Fruit fly (Drosophila melanogaster): Measurements from ENCODE around the gene CG12118.

CG12118 gene

dm6 chrX:9196362-9196761 is at the start of gene CG12118:
Gene CG12118 (minus strand): TSS chrX:9196414.
- TF ChIP-seq CG8478 (optimal IDR thresholded peaks at IDR 0.05), result no peak
- TF ChIP-seq CTCF (optimal IDR thresholded peaks at IDR 0.05), result no peak

- TF ChIP-seq CG8478 (optimal IDR thresholded peaks at IDR 0.05) (no peak), CTCF (optimal IDR thresholded peaks at IDR 0.05) (peak in 1 of 2 experiments; percentile 21)
Measured at dm6 chrX:9243417-9243884, 47.2 kb upstream of the CG12118 start, which contains the start of the genes mxc and Larp7. Gene mxc (minus strand): TSS chrX:9243467. Gene Larp7 (plus strand): TSS chrX:9243817.

- TF ChIP-seq CTCF (optimal IDR thresholded peaks at IDR 0.05) (no peak), CG8478 (optimal IDR thresholded peaks at IDR 0.05) (no peak)
Measured at dm6 chrX:9236485-9236884, 40.3 kb upstream of the CG12118 start, which contains the start of gene Ir8a. Gene Ir8a (minus strand): TSS chrX:9236585.

dm6 chrX:9232199-9232598 is 36.0 kb upstream of the CG12118 start, which contains the start of gene CG12121:
Gene CG12121 (minus strand): TSS chrX:9232378.
- no peak for TF ChIP-seq CTCF (optimal IDR thresholded peaks at IDR 0.05)
- no peak for TF ChIP-seq CG8478 (optimal IDR thresholded peaks at IDR 0.05)

- TF ChIP-seq CG8478 (optimal IDR thresholded peaks at IDR 0.05) (no peak), CTCF (optimal IDR thresholded peaks at IDR 0.05) (no peak)
Measured at dm6 chrX:9226837-9227236, 30.6 kb upstream of the CG12118 start, which contains the start of gene Gr8a. Gene Gr8a (plus strand): TSS chrX:9227137.

dm6 chrX:9225137-9225536 is 28.9 kb upstream of the CG12118 start, which contains the start of gene CG15370:
Gene CG15370 (plus strand): TSS chrX:9225437.
- no peak for TF ChIP-seq CTCF (optimal IDR thresholded peaks at IDR 0.05)
- no peak for TF ChIP-seq CG8478 (optimal IDR thresholded peaks at IDR 0.05)

- TF ChIP-seq CG8478 (optimal IDR thresholded peaks at IDR 0.05) (no peak), CTCF (optimal IDR thresholded peaks at IDR 0.05) (no peak)
Measured at dm6 chrX:9224423-9224822, 28.2 kb upstream of the CG12118 start.

- TF ChIP-seq CG8478 (optimal IDR thresholded peaks at IDR 0.05) (no peak), CTCF (optimal IDR thresholded peaks at IDR 0.05) (no peak)
Measured at dm6 chrX:9223182-9223581, 27.0 kb upstream of the CG12118 start, which contains the start of gene t. Gene t (minus strand): TSS chrX:9223257.

- no peak for TF ChIP-seq CG8478 (optimal IDR thresholded peaks at IDR 0.05)
- TF ChIP-seq CTCF (optimal IDR thresholded peaks at IDR 0.05), result no peak
Measured at dm6 chrX:9220434-9220833, 24.2 kb upstream of the CG12118 start.

dm6 chrX:9216572-9216971 is 20.4 kb upstream of the CG12118 start, which contains the start of gene CG15369:
Gene CG15369 (plus strand): TSS chrX:9216872.
- no peak for TF ChIP-seq CTCF (optimal IDR thresholded peaks at IDR 0.05)
- no peak for TF ChIP-seq CG8478 (optimal IDR thresholded peaks at IDR 0.05)

dm6 chrX:9215485-9215884 is 19.3 kb upstream of the CG12118 start, which contains the start of gene CG15368:
Gene CG15368 (plus strand): TSS chrX:9215785.
- no peak for TF ChIP-seq CTCF (optimal IDR thresholded peaks at IDR 0.05)
- no peak for TF ChIP-seq CG8478 (optimal IDR thresholded peaks at IDR 0.05)

- TF ChIP-seq CTCF (optimal IDR thresholded peaks at IDR 0.05) (no peak), CG8478 (optimal IDR thresholded peaks at IDR 0.05) (no peak)
Measured at dm6 chrX:9214576-9214975, 18.4 kb upstream of the CG12118 start, which contains the start of gene Obp8a. Gene Obp8a (plus strand): TSS chrX:9214876.

- TF ChIP-seq CTCF (optimal IDR thresholded peaks at IDR 0.05) (no peak), CG8478 (optimal IDR thresholded peaks at IDR 0.05) (no peak)
Measured at dm6 chrX:9210787-9211186, 14.6 kb upstream of the CG12118 start, which contains the start of gene SmydA-9. Gene SmydA-9 (minus strand): TSS chrX:9210887.

dm6 chrX:9201866-9202681 is 5.9 kb upstream of the CG12118 start:
- TF ChIP-seq CG8478 (optimal IDR thresholded peaks at IDR 0.05) (no peak), CTCF (optimal IDR thresholded peaks at IDR 0.05) (no peak)

dm6 chrX:9201080-9201479 is 4.9 kb upstream of the CG12118 start:
- TF ChIP-seq CG8478 (optimal IDR thresholded peaks at IDR 0.05) (no peak), CTCF (optimal IDR thresholded peaks at IDR 0.05) (no peak)

dm6 chrX:9200234-9200633 is 4.0 kb upstream of the CG12118 start:
- TF ChIP-seq CTCF (optimal IDR thresholded peaks at IDR 0.05), result no peak
- TF ChIP-seq CG8478 (optimal IDR thresholded peaks at IDR 0.05), result no peak

Data from S2 (cell line).